Worm (Caenorhabditis elegans): ENCODE measurements around the gene cnc-6.

ce11 chrIII:1758151-1758550 lies 5.2 kb upstream of the cnc-6 start, which contains the start of gene Y46E12A.5:
- TF ChIP-seq nhr-76 (tag; optimal IDR thresholded peaks at IDR 0.05) (no peak), nhr-84 (tag; optimal IDR thresholded peaks at IDR 0.05) (no peak), lin-35 (GFP tag; optimal IDR thresholded peaks at IDR 0.05) (no peak), aly-2 (tag; optimal IDR thresholded peaks at IDR 0.05) (no peak)

Measured in whole organism, L1 larva.